Fruit fly (Drosophila melanogaster) whole organism, prepupa: ENCODE data around the gene CG18281.
A peak's percentile ranks its signal among the peaks of the same experiment; 100 is the strongest.

ENCODE experiments used
- Blimp-1 ChIP-seq: fragments of 200-800 bp; sonication (Bioruptor generic); optimal IDR thresholded peaks from 3 replicates; lab custom pipeline; 2017; ENCODE audit warnings: missing biosample characterization, missing genetic modification characterization, mild to moderate bottlenecking, moderate library complexity, missing genetic modification reagents
- CG10631 ChIP-seq: fragments of 200-800 bp; sonication (Bioruptor generic); optimal IDR thresholded peaks from 2 replicates; lab custom pipeline; 2016; ENCODE audit warnings: missing biosample characterization, missing genetic modification characterization
- CG10669 ChIP-seq: fragments of 200-800 bp; sonication (Bioruptor generic); optimal IDR thresholded peaks from 3 replicates; lab custom pipeline; 2018; ENCODE audit warnings: missing biosample characterization, mild to moderate bottlenecking, missing genetic modification characterization, moderate library complexity
- CG11294 ChIP-seq: fragments of 200-800 bp; sonication (Bioruptor generic); IDR thresholded peaks from 2 replicates; pipeline ENCODE4 v1.3.6; 2022; ENCODE audit warnings: missing biosample characterization, missing genetic modification characterization
- CG11762 ChIP-seq: fragments of 200-800 bp; sonication (Bioruptor generic); optimal IDR thresholded peaks from 3 replicates; lab custom pipeline; 2016; ENCODE audit warnings: missing biosample characterization, missing genetic modification characterization; ENCODE audit not compliant: insufficient read depth
- CG11902 ChIP-seq: fragments of 200-800 bp; sonication (Bioruptor generic); optimal IDR thresholded peaks from 3 replicates; lab custom pipeline; 2016; ENCODE audit warnings: missing biosample characterization, missing genetic modification characterization
- CG15336 ChIP-seq: fragments of 200-800 bp; sonication (Bioruptor generic); IDR thresholded peaks from 2 replicates; pipeline ENCODE4 v1.3.6; 2022; ENCODE audit warnings: missing biosample characterization, missing genetic modification characterization
- CG16779 ChIP-seq: fragments of 200-800 bp; sonication (Bioruptor generic); optimal IDR thresholded peaks from 3 replicates; lab custom pipeline; 2017; ENCODE audit warnings: missing biosample characterization, mild to moderate bottlenecking, missing genetic modification characterization
- CG31627 ChIP-seq: fragments of 200-800 bp; sonication (Bioruptor generic); optimal IDR thresholded peaks from 3 replicates; lab custom pipeline; 2016; ENCODE audit warnings: missing biosample characterization, missing genetic modification characterization
- CG32006 ChIP-seq: fragments of 200-800 bp; sonication (Bioruptor generic); optimal IDR thresholded peaks from 3 replicates; lab custom pipeline; 2017; ENCODE audit warnings: missing biosample characterization, mild to moderate bottlenecking, missing genetic modification characterization
- CG34406 ChIP-seq: fragments of 200-800 bp; sonication (Bioruptor generic); optimal IDR thresholded peaks from 3 replicates; lab custom pipeline; 2016; ENCODE audit warnings: missing biosample characterization, missing genetic modification characterization
- CG3919 ChIP-seq: fragments of 200-800 bp; sonication (Bioruptor generic); optimal IDR thresholded peaks from 3 replicates; lab custom pipeline; 2016; ENCODE audit warnings: missing biosample characterization, missing genetic modification characterization
- CG4318 ChIP-seq: fragments of 200-800 bp; sonication (Bioruptor generic); optimal IDR thresholded peaks from 3 replicates; lab custom pipeline; 2017; ENCODE audit warnings: missing biosample characterization, mild to moderate bottlenecking, missing genetic modification characterization
- CG6163 ChIP-seq: fragments of 200-800 bp; sonication (Bioruptor generic); IDR thresholded peaks from 3 replicates; pipeline ENCODE4 v1.3.6; 2022; ENCODE audit warnings: missing biosample characterization, missing genetic modification characterization
- CG6276 ChIP-seq: fragments of 200-800 bp; sonication (Bioruptor generic); optimal IDR thresholded peaks from 2 replicates; lab custom pipeline; 2017; ENCODE audit warnings: missing biosample characterization, mild to moderate bottlenecking, missing genetic modification characterization
- CG6792 ChIP-seq: fragments of 200-800 bp; sonication (Bioruptor generic); optimal IDR thresholded peaks from 3 replicates; lab custom pipeline; 2016; ENCODE audit warnings: missing biosample characterization, missing genetic modification characterization
- CG6808 ChIP-seq: fragments of 200-800 bp; sonication (Bioruptor generic); optimal IDR thresholded peaks from 3 replicates; lab custom pipeline; 2017; ENCODE audit warnings: missing biosample characterization, missing genetic modification characterization, mild to moderate bottlenecking, moderate library complexity, missing genetic modification reagents
- CG7368 ChIP-seq: fragments of 200-800 bp; sonication (Bioruptor generic); optimal IDR thresholded peaks from 3 replicates; lab custom pipeline; 2016; ENCODE audit warnings: missing biosample characterization, missing genetic modification characterization
- CG8119 ChIP-seq: fragments of 200-800 bp; sonication (Bioruptor generic); IDR thresholded peaks from 3 replicates; pipeline ENCODE4 v1.3.6; 2022; ENCODE audit warnings: missing biosample characterization, missing genetic modification characterization
- CG8632 ChIP-seq: fragments of 200-800 bp; sonication (Bioruptor generic); optimal IDR thresholded peaks from 3 replicates; lab custom pipeline; 2016; ENCODE audit warnings: missing biosample characterization, missing genetic modification characterization
- CG9139 ChIP-seq: fragments of 200-800 bp; sonication (Bioruptor generic); optimal IDR thresholded peaks from 3 replicates; lab custom pipeline; 2017; ENCODE audit warnings: missing biosample characterization, mild to moderate bottlenecking, missing genetic modification characterization
- Eip75B ChIP-seq: fragments of 200-800 bp; sonication (Bioruptor generic); optimal IDR thresholded peaks from 3 replicates; lab custom pipeline; 2016; ENCODE audit warnings: missing biosample characterization, missing genetic modification characterization
- Eip78C ChIP-seq: fragments of 200-800 bp; sonication (Bioruptor generic); peaks from one replicate; lab custom pipeline; 2016; ENCODE audit warnings: missing biosample characterization, missing genetic modification characterization
- Eip93F ChIP-seq: fragments of 200-800 bp; sonication (Bioruptor generic); optimal IDR thresholded peaks from 2 replicates; lab custom pipeline; 2016; ENCODE audit warnings: missing biosample characterization, mild to moderate bottlenecking, missing genetic modification characterization
- Ets21C ChIP-seq: fragments of 200-800 bp; sonication (Bioruptor generic); optimal IDR thresholded peaks from 3 replicates; lab custom pipeline; 2016; ENCODE audit warnings: missing biosample characterization, missing genetic modification characterization
- Ets96B ChIP-seq: fragments of 200-800 bp; optimal IDR thresholded peaks from 2 replicates; lab custom pipeline; 2019; ENCODE audit warnings: missing biosample characterization, mild to moderate bottlenecking, missing genetic modification characterization, moderate library complexity
- Gug ChIP-seq: fragments of 200-800 bp; sonication (Bioruptor generic); IDR thresholded peaks from 2 replicates; pipeline ENCODE4 v1.3.6; 2022; ENCODE audit warnings: missing biosample characterization, missing genetic modification characterization
- Hr38 ChIP-seq: sonication (Bioruptor generic); optimal IDR thresholded peaks from 2 replicates; lab custom pipeline; 2016; ENCODE audit warnings: missing biosample characterization, missing genetic modification characterization
- Hr39 ChIP-seq: fragments of 200-800 bp; sonication (Bioruptor generic); optimal IDR thresholded peaks from 2 replicates; lab custom pipeline; 2016; ENCODE audit warnings: missing biosample characterization, missing genetic modification characterization
- Lpt ChIP-seq: fragments of 200-800 bp; sonication (Bioruptor generic); optimal IDR thresholded peaks from 3 replicates; lab custom pipeline; 2016; ENCODE audit warnings: missing biosample characterization, missing genetic modification characterization
- Smox ChIP-seq: fragments of 200-800 bp; sonication (Bioruptor generic); optimal IDR thresholded peaks from 3 replicates; lab custom pipeline; 2016; ENCODE audit warnings: missing biosample characterization, missing genetic modification characterization
- Sox102F ChIP-seq: fragments of 200-800 bp; sonication (Bioruptor generic); optimal IDR thresholded peaks from 2 replicates; lab custom pipeline; 2016; ENCODE audit warnings: missing biosample characterization, mild to moderate bottlenecking, missing genetic modification characterization
- Sox14 ChIP-seq: fragments of 200-800 bp; sonication (Bioruptor generic); optimal IDR thresholded peaks from 3 replicates; lab custom pipeline; 2016; ENCODE audit warnings: missing biosample characterization, missing genetic modification characterization
- Sox15 ChIP-seq: fragments of 200-800 bp; sonication (Bioruptor generic); optimal IDR thresholded peaks from 3 replicates; lab custom pipeline; 2016; ENCODE audit warnings: missing biosample characterization, missing genetic modification characterization
- achi ChIP-seq: fragments of 200-800 bp; sonication (Bioruptor generic); optimal IDR thresholded peaks from 3 replicates; lab custom pipeline; 2016; ENCODE audit warnings: missing biosample characterization, missing genetic modification characterization
- acj6 ChIP-seq: fragments of 200-800 bp; sonication (Bioruptor generic); optimal IDR thresholded peaks from 3 replicates; lab custom pipeline; 2016; ENCODE audit warnings: missing biosample characterization, missing genetic modification characterization
- cyc ChIP-seq: fragments of 200-800 bp; sonication (Bioruptor generic); optimal IDR thresholded peaks from 3 replicates; lab custom pipeline; 2016; ENCODE audit warnings: missing biosample characterization, missing genetic modification characterization
- dac ChIP-seq: fragments of 200-800 bp; sonication (Bioruptor generic); optimal IDR thresholded peaks from 2 replicates; lab custom pipeline; 2017; ENCODE audit warnings: missing biosample characterization, mild to moderate bottlenecking, missing genetic modification characterization
- dsx ChIP-seq: fragments of 200-800 bp; optimal IDR thresholded peaks from 3 replicates; lab custom pipeline; 2019; ENCODE audit warnings: missing biosample characterization, mild to moderate bottlenecking, missing genetic modification characterization, moderate library complexity; ENCODE audit not compliant: poor library complexity, severe bottlenecking
- eg ChIP-seq: fragments of 200-800 bp; sonication (Bioruptor generic); IDR thresholded peaks from 3 replicates; pipeline ENCODE4 v1.3.6; 2022; ENCODE audit warnings: missing biosample characterization, missing genetic modification characterization
- esn ChIP-seq: fragments of 200-800 bp; sonication (Bioruptor generic); optimal IDR thresholded peaks from 2 replicates; lab custom pipeline; 2016; ENCODE audit warnings: missing biosample characterization, mild to moderate bottlenecking, missing genetic modification characterization, moderate library complexity
- fd59A ChIP-seq: fragments of 200-800 bp; sonication (Bioruptor generic); optimal IDR thresholded peaks from 2 replicates; lab custom pipeline; 2017; ENCODE audit warnings: missing biosample characterization, mild to moderate bottlenecking, missing genetic modification characterization, missing genetic modification reagents
- fd85E ChIP-seq: fragments of 200-800 bp; sonication (Bioruptor generic); optimal IDR thresholded peaks from 3 replicates; lab custom pipeline; 2016; ENCODE audit warnings: missing biosample characterization, missing genetic modification characterization
- fkh ChIP-seq: fragments of 200-800 bp; sonication (Bioruptor generic); optimal IDR thresholded peaks from 3 replicates; lab custom pipeline; 2017; ENCODE audit warnings: missing biosample characterization, mild to moderate bottlenecking, missing genetic modification characterization, moderate library complexity
- lz ChIP-seq: fragments of 200-800 bp; sonication (Bioruptor generic); optimal IDR thresholded peaks from 3 replicates; lab custom pipeline; 2016; ENCODE audit warnings: missing biosample characterization, missing genetic modification characterization
- net ChIP-seq: fragments of 200-800 bp; sonication (Bioruptor generic); optimal IDR thresholded peaks from 3 replicates; lab custom pipeline; 2016; ENCODE audit warnings: missing biosample characterization, missing genetic modification characterization
- spab ChIP-seq: fragments of 200-800 bp; sonication (Bioruptor generic); optimal IDR thresholded peaks from 2 replicates; lab custom pipeline; 2017; ENCODE audit warnings: missing biosample characterization, mild to moderate bottlenecking, missing genetic modification characterization, missing genetic modification reagents
- svp ChIP-seq: fragments of 200-800 bp; sonication (Bioruptor generic); peaks from one replicate; lab custom pipeline; 2016; ENCODE audit warnings: missing biosample characterization, missing genetic modification characterization
- topi ChIP-seq: fragments of 200-800 bp; sonication (Bioruptor generic); optimal IDR thresholded peaks from 3 replicates; lab custom pipeline; 2016; ENCODE audit warnings: missing biosample characterization, missing genetic modification characterization
- vri ChIP-seq: fragments of 200-800 bp; sonication (Bioruptor generic); optimal IDR thresholded peaks from 3 replicates; lab custom pipeline; 2016; ENCODE audit warnings: missing biosample characterization, mild to moderate bottlenecking, missing genetic modification characterization

Gene CG18281

DNA sequence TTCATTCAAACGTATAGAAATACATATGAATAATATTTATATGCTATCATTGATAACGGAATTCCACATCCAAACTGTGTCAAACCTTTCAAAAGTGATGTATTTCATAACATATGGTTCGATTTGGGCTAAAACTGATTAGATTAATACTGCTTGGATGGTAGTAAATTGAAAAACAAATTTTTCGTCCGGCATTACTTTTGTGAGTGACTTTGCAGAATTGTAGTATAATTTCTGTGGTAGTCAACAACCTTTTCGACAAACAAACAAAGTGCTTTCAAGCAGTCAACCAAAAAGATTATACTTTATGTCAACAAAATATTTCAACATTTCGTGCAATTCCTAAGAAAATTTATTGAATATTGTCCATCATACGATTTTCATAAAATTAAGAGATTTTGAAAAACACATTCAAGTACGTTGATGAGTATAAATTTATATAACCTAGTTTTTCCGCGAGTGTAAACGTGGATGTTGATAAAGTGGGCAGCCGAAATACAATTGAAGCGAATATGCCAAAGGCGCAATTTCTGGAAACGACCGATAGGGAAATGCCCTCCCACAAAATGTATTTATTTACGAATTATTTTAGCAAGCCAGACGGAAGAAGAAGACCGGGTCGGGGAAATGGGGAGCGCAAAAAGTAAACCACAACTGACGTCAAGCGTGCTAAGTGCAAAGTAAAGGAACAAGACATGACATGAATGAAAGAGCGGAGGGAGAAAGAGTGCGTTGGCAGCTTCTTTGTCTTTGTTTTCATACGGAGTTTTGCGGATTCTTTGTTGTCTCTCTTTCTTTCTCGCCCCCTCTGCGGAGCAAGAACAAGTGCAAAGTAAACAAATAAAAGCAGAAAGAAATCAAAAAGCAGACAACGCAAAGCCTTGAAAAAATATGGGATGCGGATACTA lies 18.5 kb downstream of the CG18281 start:
- TF ChIP-seq CG8632 (GFP tag; lab: Kevin White, UChicago) (peak; percentile 38), cyc (GFP tag; lab: Kevin White, UChicago) (no peak), CG6792 (GFP tag; lab: Kevin White, UChicago) (no peak), CG9139 (GFP tag; lab: Kevin White, UChicago) (peak; percentile 70), CG6163 (GFP tag; lab: Robert Waterston, UW) (peak; percentile 88), dac (GFP tag; lab: Kevin White, UChicago) (no peak), CG15336 (GFP tag; lab: Robert Waterston, UW) (0 out of 2 replicates have a peak, but pooled peaks have one; percentile 7), CG11762 (GFP tag; lab: Kevin White, UChicago) (no peak), Ets96B (tag; lab: Kevin White, UChicago) (peak; percentile 26), fkh (GFP tag; lab: Kevin White, UChicago) (peak; percentile 85), Eip75B (GFP tag; lab: Kevin White, UChicago) (peak; percentile 14), lz (GFP tag; lab: Kevin White, UChicago) (peak; percentile 48), Gug (GFP tag; lab: Robert Waterston, UW) (no peak), Hr39 (GFP tag; lab: Kevin White, UChicago) (peak; percentile 55), CG7368 (peak; percentile 20), net (GFP tag; lab: Kevin White, UChicago) (peak; percentile 17), Smox (peak; percentile 56), esn (GFP tag; lab: Kevin White, UChicago) (peak; percentile 58), Ets21C (GFP tag; lab: Kevin White, UChicago) (no peak), CG10669 (GFP tag; lab: Kevin White, UChicago) (peak; percentile 5), Blimp-1 (GFP tag; lab: Kevin White, UChicago) (peak; percentile 13), Sox14 (GFP tag; lab: Kevin White, UChicago) (peak; percentile 95), Eip93F (GFP tag; lab: Kevin White, UChicago) (no peak), CG6808 (GFP tag; lab: Kevin White, UChicago) (peak; percentile 72), Sox102F (GFP tag; lab: Kevin White, UChicago) (peak; percentile 20), CG11294 (GFP tag; lab: Robert Waterston, UW) (no peak), spab (GFP tag; lab: Kevin White, UChicago) (peak; percentile 52), CG6276 (GFP tag; lab: Kevin White, UChicago) (peak; percentile 41), Eip78C (GFP tag; lab: Kevin White, UChicago) (peak; percentile 81), fd85E (no peak), CG3919 (GFP tag; lab: Kevin White, UChicago) (peak; percentile 26), CG31627 (GFP tag; lab: Kevin White, UChicago) (peak; percentile 46), CG32006 (GFP tag; lab: Kevin White, UChicago) (peak; percentile 33), Hr38 (GFP tag; lab: Kevin White, UChicago) (no peak), CG34406 (GFP tag; lab: Kevin White, UChicago) (no peak), dsx (GFP tag; lab: Kevin White, UChicago) (peak; percentile 59), eg (GFP tag; lab: Robert Waterston, UW) (peak; percentile 37; the same call in 1 of the 3 replicates), achi (GFP tag; lab: Kevin White, UChicago) (peak; percentile 22), CG8119 (peak; percentile 43; the same call in 2 of the 3 replicates), Sox15 (GFP tag; lab: Kevin White, UChicago) (no peak), CG11902 (no peak), acj6 (GFP tag; lab: Kevin White, UChicago) (peak; percentile 10), CG4318 (GFP tag; lab: Kevin White, UChicago) (no peak), CG10631 (GFP tag; lab: Kevin White, UChicago) (peak; percentile 21), svp (GFP tag; lab: Kevin White, UChicago) (peak; percentile 88), vri (GFP tag; lab: Kevin White, UChicago) (peak; percentile 47), Lpt (GFP tag; lab: Kevin White, UChicago) (peak; percentile 41), CG16779 (tag; lab: Kevin White, UChicago) (peak; percentile 34), topi (peak; percentile 57), fd59A (no peak)
